Worm (Caenorhabditis elegans) whole organism, L1 larva: ENCODE results near the gene R10E4.7.

ENCODE experiments used
- C04F5.9 ChIP-seq: sonication (generic microtip); optimal IDR thresholded peaks from 2 replicates; lab custom pipeline; 2016; ENCODE audit warnings: missing genetic modification characterization, missing compliant biosample characterization
- C16A3.4 ChIP-seq: fragments of 150-350 bp; optimal IDR thresholded peaks from 2 replicates; lab custom pipeline; 2014; ENCODE audit warnings: missing biosample characterization, missing genetic modification characterization
- C34B4.2 ChIP-seq: sonication (generic microtip); optimal IDR thresholded peaks from 2 replicates; lab custom pipeline; 2017; ENCODE audit warnings: mild to moderate bottlenecking, missing genetic modification characterization, missing compliant biosample characterization
- F16B12.6 ChIP-seq: fragments of 150-350 bp; optimal IDR thresholded peaks from 2 replicates; lab custom pipeline; 2014; ENCODE audit warnings: missing biosample characterization, missing genetic modification characterization
- aly-2 ChIP-seq: fragments of 150-350 bp; optimal IDR thresholded peaks from 2 replicates; lab custom pipeline; 2014; ENCODE audit warnings: missing biosample characterization, missing genetic modification characterization
- ama-1 ChIP-seq: fragments of 150-350 bp; optimal IDR thresholded peaks from 2 replicates; lab custom pipeline; 2014
- ceh-63 ChIP-seq: fragments of 200-800 bp; sonication (Bioruptor generic); optimal IDR thresholded peaks from 2 replicates; lab custom pipeline; 2018; ENCODE audit warnings: mild to moderate bottlenecking, missing genetic modification characterization, missing compliant biosample characterization
- ceh-8 ChIP-seq: fragments of 200-800 bp; sonication (Bioruptor generic); optimal IDR thresholded peaks from 2 replicates; lab custom pipeline; 2018; ENCODE audit warnings: mild to moderate bottlenecking, missing genetic modification characterization, moderate library complexity, missing compliant biosample characterization
- ceh-88 ChIP-seq: fragments of 200-800 bp; sonication (Bioruptor generic); IDR thresholded peaks from 2 replicates; pipeline ENCODE4 v1.3.6; 2022; ENCODE audit warnings: missing genetic modification characterization, missing compliant biosample characterization
- ces-1 ChIP-seq: fragments of 150-350 bp; optimal IDR thresholded peaks from 2 replicates; lab custom pipeline; 2014; ENCODE audit warnings: missing biosample characterization, missing genetic modification reagents, missing genetic modification characterization
- dpl-1 ChIP-seq, 3 experiments: fragments of 150-350 bp in 2 of 3; sonication (generic microtip) in 1 of 3; optimal IDR thresholded peaks; 2 replicates each; lab custom pipeline; 2014 to 2017; ENCODE audit warnings: missing biosample characterization in 3 of 3, missing genetic modification characterization in 3 of 3, missing genetic modification reagents in 3 of 3
- efl-1 ChIP-seq, 4 experiments: fragments of 150-350 bp; optimal IDR thresholded peaks in 3 of 4; peaks in 1 of 4; 1 replicate in 1 of 4; 2 replicates in 3 of 4; lab custom pipeline; 2014; ENCODE audit warnings: missing biosample characterization in 2 of 4, missing genetic modification characterization in 2 of 4, missing genetic modification reagents in 2 of 4
- egl-13 ChIP-seq: sonication (generic microtip); optimal IDR thresholded peaks from 2 replicates; lab custom pipeline; 2016; ENCODE audit warnings: missing genotype, missing genetic modification reagents, missing genetic modification characterization, missing compliant biosample characterization
- elt-2 ChIP-seq: sonication (generic microtip); optimal IDR thresholded peaks from 2 replicates; lab custom pipeline; 2016; ENCODE audit warnings: missing genetic modification characterization, mild to moderate bottlenecking, inconsistent platforms, missing compliant biosample characterization, missing genetic modification reagents
- elt-3 ChIP-seq, 6 experiments: fragments of 150-350 bp in 1 of 6; sonication (generic microtip); optimal IDR thresholded peaks; 2 replicates each; lab custom pipeline; 2017 to 2018; ENCODE audit warnings: missing biosample characterization in 6 of 6, missing genetic modification characterization in 6 of 6, inconsistent platforms in 1 of 6
- ets-5 ChIP-seq: fragments of 200-800 bp; sonication (Bioruptor generic); IDR thresholded peaks from 2 replicates; pipeline ENCODE4 v1.3.6; 2022; ENCODE audit warnings: missing genetic modification characterization, missing compliant biosample characterization
- fkh-8 ChIP-seq: sonication (generic microtip); optimal IDR thresholded peaks from 2 replicates; lab custom pipeline; 2016; ENCODE audit warnings: mild to moderate bottlenecking, missing genetic modification characterization, missing compliant biosample characterization
- fos-1 ChIP-seq: fragments of 150-350 bp; optimal IDR thresholded peaks from 2 replicates; lab custom pipeline; 2014; ENCODE audit warnings: missing biosample characterization, missing genetic modification characterization
- grh-1 ChIP-seq: fragments of 200-800 bp; sonication (Bioruptor generic); IDR thresholded peaks from 2 replicates; pipeline ENCODE4 v1.3.6; 2022; ENCODE audit warnings: missing genetic modification reagents, missing genetic modification characterization, missing compliant biosample characterization
- hlh-17 ChIP-seq: fragments of 200-800 bp; sonication (Bioruptor generic); optimal IDR thresholded peaks from 2 replicates; lab custom pipeline; 2018; ENCODE audit warnings: missing genetic modification characterization, mild to moderate bottlenecking, missing compliant biosample characterization, moderate library complexity, borderline replicate concordance
- hpl-2 ChIP-seq: fragments of 150-350 bp; optimal IDR thresholded peaks from 2 replicates; lab custom pipeline; 2014; ENCODE audit warnings: missing biosample characterization, missing genetic modification reagents, missing genetic modification characterization
- irx-1 ChIP-seq: sonication (generic microtip); optimal IDR thresholded peaks from 2 replicates; lab custom pipeline; 2016; ENCODE audit warnings: missing genetic modification characterization, missing compliant biosample characterization
- jun-1 ChIP-seq: fragments of 150-350 bp; optimal IDR thresholded peaks from 2 replicates; lab custom pipeline; 2014; ENCODE audit warnings: missing biosample characterization, missing genetic modification reagents, missing genetic modification characterization
- lin-35 ChIP-seq, 2 experiments: fragments of 150-350 bp; optimal IDR thresholded peaks; 2 replicates each; lab custom pipeline; 2014; ENCODE audit warnings: missing biosample characterization in 2 of 2, missing genetic modification characterization in 2 of 2, missing genetic modification reagents in 2 of 2
- lin-39 ChIP-seq: fragments of 150-350 bp; optimal IDR thresholded peaks from 2 replicates; lab custom pipeline; 2014; ENCODE audit warnings: missing biosample characterization, missing genetic modification reagents, missing genetic modification characterization
- lir-3 ChIP-seq: sonication (generic microtip); optimal IDR thresholded peaks from 2 replicates; lab custom pipeline; 2016; ENCODE audit warnings: mild to moderate bottlenecking, missing genetic modification characterization, moderate library complexity, missing compliant biosample characterization; ENCODE audit not compliant: poor library complexity
- lsy-2 ChIP-seq, 2 experiments: fragments of 150-350 bp; optimal IDR thresholded peaks; 2 replicates each; lab custom pipeline; 2014; ENCODE audit warnings: missing biosample characterization in 2 of 2, missing genetic modification characterization in 2 of 2
- mdl-1 ChIP-seq, 2 experiments: fragments of 150-350 bp; optimal IDR thresholded peaks; 2 replicates each; lab custom pipeline; 2014 to 2017; ENCODE audit warnings: missing biosample characterization in 2 of 2, missing genetic modification characterization in 2 of 2, inconsistent platforms in 1 of 2
- mef-2 ChIP-seq: fragments of 150-350 bp; optimal IDR thresholded peaks from 2 replicates; lab custom pipeline; 2014; ENCODE audit warnings: missing biosample characterization, missing genetic modification characterization
- mep-1 ChIP-seq: fragments of 150-350 bp; optimal IDR thresholded peaks from 2 replicates; lab custom pipeline; 2014; ENCODE audit warnings: missing biosample characterization, missing genetic modification characterization
- nhr-11 ChIP-seq: fragments of 150-350 bp; optimal IDR thresholded peaks from 2 replicates; lab custom pipeline; 2014; ENCODE audit warnings: missing biosample characterization, missing genetic modification characterization
- nhr-12 ChIP-seq: sonication (generic microtip); optimal IDR thresholded peaks from 2 replicates; lab custom pipeline; 2017; ENCODE audit warnings: missing biosample characterization, missing genetic modification characterization
- nhr-19 ChIP-seq: fragments of 200-800 bp; sonication (Bioruptor generic); conservative IDR thresholded peaks from 2 replicates; pipeline ENCODE4 v1.3.6; 2022; ENCODE audit warnings: missing genetic modification characterization, missing compliant biosample characterization
- nhr-28 ChIP-seq: fragments of 150-350 bp; optimal IDR thresholded peaks from 2 replicates; lab custom pipeline; 2014; ENCODE audit warnings: missing biosample characterization, missing genetic modification characterization
- nhr-71 ChIP-seq: sonication (generic microtip); optimal IDR thresholded peaks from 2 replicates; lab custom pipeline; 2016; ENCODE audit warnings: mild to moderate bottlenecking, missing genetic modification characterization, moderate library complexity, missing compliant biosample characterization
- nhr-84 ChIP-seq: sonication (generic microtip); optimal IDR thresholded peaks from 2 replicates; lab custom pipeline; 2017; ENCODE audit warnings: missing biosample characterization, missing genetic modification characterization
- nhr-85 ChIP-seq: sonication (generic microtip); peaks from one replicate; lab custom pipeline; 2016; ENCODE audit warnings: missing genetic modification characterization, inconsistent platforms, missing compliant biosample characterization
- nhr-90 ChIP-seq: sonication (generic microtip); optimal IDR thresholded peaks from 2 replicates; lab custom pipeline; 2016; ENCODE audit warnings: mild to moderate bottlenecking, missing genetic modification characterization, missing compliant biosample characterization; ENCODE audit not compliant: poor library complexity
- pax-3 ChIP-seq: fragments of 200-800 bp; sonication (Bioruptor generic); optimal IDR thresholded peaks from 2 replicates; lab custom pipeline; 2018; ENCODE audit warnings: mild to moderate bottlenecking, missing genetic modification characterization, moderate library complexity, missing compliant biosample characterization
- rnt-1 ChIP-seq: sonication (generic microtip); optimal IDR thresholded peaks from 2 replicates; lab custom pipeline; 2016; ENCODE audit warnings: mild to moderate bottlenecking, missing genetic modification characterization, moderate library complexity, missing compliant biosample characterization
- skn-1 ChIP-seq: fragments of 150-350 bp; optimal IDR thresholded peaks from 2 replicates; lab custom pipeline; 2014; ENCODE audit warnings: missing biosample characterization, missing genetic modification characterization
- snpc-4 ChIP-seq: fragments of 150-350 bp; optimal IDR thresholded peaks from 2 replicates; lab custom pipeline; 2014; ENCODE audit warnings: missing biosample characterization, missing genetic modification characterization
- sox-4 ChIP-seq: sonication (generic microtip); optimal IDR thresholded peaks from 2 replicates; lab custom pipeline; 2016; ENCODE audit warnings: missing genetic modification characterization, missing compliant biosample characterization
- sptf-1 ChIP-seq: fragments of 150-350 bp; optimal IDR thresholded peaks from 2 replicates; lab custom pipeline; 2014; ENCODE audit warnings: missing biosample characterization, missing genetic modification characterization
- sup-37 ChIP-seq: fragments of 200-800 bp; sonication (Bioruptor generic); optimal IDR thresholded peaks from 2 replicates; lab custom pipeline; 2018; ENCODE audit warnings: mild to moderate bottlenecking, missing genetic modification characterization, missing compliant biosample characterization
- tlp-1 ChIP-seq: fragments of 150-350 bp; optimal IDR thresholded peaks from 2 replicates; lab custom pipeline; 2014; ENCODE audit warnings: missing biosample characterization, missing genetic modification characterization
- unc-30 ChIP-seq: sonication (generic microtip); optimal IDR thresholded peaks from 2 replicates; lab custom pipeline; 2017; ENCODE audit warnings: missing biosample characterization, missing genetic modification characterization
- unc-62 ChIP-seq: fragments of 150-350 bp; optimal IDR thresholded peaks from 2 replicates; lab custom pipeline; 2014; ENCODE audit warnings: missing biosample characterization, missing genetic modification reagents, missing genetic modification characterization
- unc-86 ChIP-seq: sonication (generic microtip); optimal IDR thresholded peaks from 2 replicates; lab custom pipeline; 2016; ENCODE audit warnings: missing genetic modification characterization, missing compliant biosample characterization
- vab-15 ChIP-seq: sonication (generic microtip); optimal IDR thresholded peaks from 2 replicates; lab custom pipeline; 2017; ENCODE audit warnings: missing genotype, mild to moderate bottlenecking, missing genetic modification characterization, missing compliant biosample characterization
- zag-1 ChIP-seq: fragments of 150-350 bp; optimal IDR thresholded peaks from 2 replicates; lab custom pipeline; 2014; ENCODE audit warnings: missing biosample characterization, missing genetic modification characterization
- ztf-11 ChIP-seq, 2 experiments: sonication (generic microtip); optimal IDR thresholded peaks; 2 replicates each; lab custom pipeline; 2016 to 2017; ENCODE audit warnings: missing genetic modification characterization in 2 of 2, missing biosample characterization in 1 of 2, missing compliant biosample characterization in 1 of 2

Gene R10E4.7

DNA sequence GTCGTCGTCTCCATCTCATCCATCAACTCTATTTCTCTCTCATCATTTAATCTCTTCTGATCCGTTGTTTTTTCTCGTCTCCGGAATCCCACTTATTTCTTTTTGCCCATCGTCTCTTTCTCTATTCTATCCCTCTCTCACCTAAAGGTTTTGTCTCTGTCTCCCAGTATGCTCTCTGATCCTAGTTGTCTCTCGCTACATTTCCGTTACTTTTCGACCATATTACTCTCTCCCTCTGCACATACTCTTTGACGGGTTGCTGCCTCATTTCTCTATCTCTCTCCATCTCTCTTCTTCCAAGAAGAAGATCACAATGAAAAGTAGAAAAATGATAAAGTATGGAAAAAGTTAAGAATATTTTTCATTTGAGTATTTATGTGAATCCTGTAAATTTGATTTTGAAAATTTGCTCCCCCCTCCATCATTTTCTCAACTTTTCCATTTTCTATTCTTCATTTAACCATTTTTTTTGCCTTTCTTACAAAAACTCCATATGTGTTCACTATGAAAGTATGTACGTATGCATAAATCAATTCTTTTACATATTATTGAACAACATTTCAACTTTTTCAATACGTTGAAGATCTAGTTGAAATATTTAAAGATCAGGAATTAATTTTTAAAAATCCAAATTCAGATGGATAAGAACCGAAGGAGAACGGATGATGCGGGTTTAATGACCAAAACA lies 22.6 kb downstream of the R10E4.7 start, which contains the start of gene tag-131:
Gene tag-131, plus strand, starts transcription at position 638 of the 688 bp plus-strand sequence.
- TF ChIP-seq nhr-19 (GFP tag; lab: Robert Waterston, UW) (peak; percentile 43), sptf-1 (tag; lab: Kevin White, UChicago) (no peak), ces-1 (GFP tag; lab: Kevin White, UChicago) (no peak), irx-1 (tag; lab: Kevin White, UChicago) (no peak), nhr-84 (tag; lab: Kevin White, UChicago) (no peak), aly-2 (tag; lab: Kevin White, UChicago) (no peak), lin-35 (GFP tag; optimal IDR thresholded peaks at IDR 0.05; lab: Kevin White, UChicago) (peak; percentile 17 to 36), F16B12.6 (tag; lab: Kevin White, UChicago) (no peak), efl-1 (optimal IDR thresholded peaks at IDR 0.05; lab: Kevin White, UChicago) (peak; percentile 48 to 57), efl-1 (GFP tag; optimal IDR thresholded peaks at IDR 0.05 in 1 of 2; lab: Kevin White, UChicago) (no peak), ztf-11 (tag; optimal IDR thresholded peaks at IDR 0.05; lab: Kevin White, UChicago) (no peak), hpl-2 (GFP tag; lab: Kevin White, UChicago) (no peak), ama-1 (no peak), rnt-1 (tag; lab: Kevin White, UChicago) (peak; percentile 74), vab-15 (tag; lab: Kevin White, UChicago) (no peak), nhr-11 (tag; lab: Kevin White, UChicago) (peak; percentile 41), dpl-1 (GFP tag; optimal IDR thresholded peaks at IDR 0.05; lab: Kevin White, UChicago) (peak; percentile 3 to 20 (median 4)), hlh-17 (GFP tag; lab: Kevin White, UChicago) (no peak), C34B4.2 (tag; lab: Kevin White, UChicago) (no peak), C16A3.4 (tag; lab: Kevin White, UChicago) (no peak), lin-39 (tag; lab: Kevin White, UChicago) (peak; percentile 8), elt-2 (tag; lab: Kevin White, UChicago) (no peak), ceh-88 (GFP tag; lab: Robert Waterston, UW) (no peak), lsy-2 (tag; optimal IDR thresholded peaks at IDR 0.05; lab: Kevin White, UChicago) (peak; percentile 38 to 67), snpc-4 (tag; lab: Kevin White, UChicago) (no peak), ceh-8 (GFP tag; lab: Kevin White, UChicago) (no peak), grh-1 (GFP tag; lab: Robert Waterston, UW) (no peak), mef-2 (tag; lab: Kevin White, UChicago) (no peak), pax-3 (no peak), nhr-85 (tag; lab: Kevin White, UChicago) (no peak), zag-1 (tag; lab: Kevin White, UChicago) (no peak), elt-3 (tag; optimal IDR thresholded peaks at IDR 0.05; lab: Kevin White, UChicago) (peak in 2 of 6 experiments; percentile 10 to 24), egl-13 (tag; lab: Kevin White, UChicago) (no peak), nhr-90 (tag; lab: Kevin White, UChicago) (no peak), tlp-1 (tag; lab: Kevin White, UChicago) (no peak), unc-86 (tag; lab: Kevin White, UChicago) (no peak), nhr-28 (no peak), fos-1 (tag; lab: Kevin White, UChicago) (no peak), nhr-71 (tag; lab: Kevin White, UChicago) (peak; percentile 80), mep-1 (tag; lab: Kevin White, UChicago) (peak; percentile 13), sox-4 (tag; lab: Kevin White, UChicago) (no peak), fkh-8 (no peak), lir-3 (tag; lab: Kevin White, UChicago) (peak; percentile 16), mdl-1 (tag; optimal IDR thresholded peaks at IDR 0.05; lab: Kevin White, UChicago) (peak in 1 of 2 experiments; percentile 26), jun-1 (tag; lab: Kevin White, UChicago) (no peak), skn-1 (tag; lab: Kevin White, UChicago) (no peak), ets-5 (GFP tag; lab: Robert Waterston, UW) (no peak), nhr-12 (no peak), ceh-63 (GFP tag; lab: Kevin White, UChicago) (no peak), unc-62 (GFP tag; lab: Kevin White, UChicago) (no peak), C04F5.9 (no peak), unc-30 (tag; lab: Kevin White, UChicago) (no peak), sup-37 (GFP tag; lab: Kevin White, UChicago) (no peak)
